Fruit fly (Drosophila melanogaster) whole organism, pupa: ENCODE measurements around the gene Argk1.

Source experiments
- CG14655 ChIP-seq: fragments of 200-800 bp; sonication (Bioruptor generic); optimal IDR thresholded peaks from 3 replicates; lab custom pipeline; 2017; ENCODE audit warnings: mild to moderate bottlenecking, missing biosample characterization, missing genetic modification reagents, missing genetic modification characterization
- Ets98B ChIP-seq: fragments of 200-800 bp; sonication (Bioruptor generic); IDR thresholded peaks from 2 replicates; pipeline ENCODE4 v1.3.6; 2022; ENCODE audit warnings: missing biosample characterization, missing genetic modification characterization

dm6 chr3L:9061449-9061848 is 4.4 kb downstream of the Argk1 start:
- TF ChIP-seq Ets98B (GFP tag; lab: Robert Waterston, UW) (no peak), CG14655 (no peak)
